Worm (Caenorhabditis elegans) whole organism, L4/young adult: Measurements from ENCODE around the gene T02G5.7.

Experiments
- W03F9.2 ChIP-seq: fragments of 150-350 bp; optimal IDR thresholded peaks from 2 replicates; lab custom pipeline; 2014; ENCODE audit warnings: missing biosample characterization, missing genetic modification characterization
- him-1 ChIP-seq: sonication (generic microtip); optimal IDR thresholded peaks from 2 replicates; lab custom pipeline; 2016; ENCODE audit warnings: missing genotype, missing genetic modification reagents, missing genetic modification characterization, missing compliant biosample characterization

- TF ChIP-seq him-1 (tag; lab: Kevin White, UChicago) (no peak), W03F9.2 (tag; lab: Kevin White, UChicago) (no peak)
Measured at ce11 chrII:7103111-7103510, 27.7 kb downstream of the T02G5.7 start.
